Worm (Caenorhabditis elegans): Measurements from ENCODE around the gene clec-37.

The clec-37 gene

ce11 chrV:16831310-16831709, 20.6 kb downstream of the clec-37 start:
- TF ChIP-seq nhr-25 (tag; optimal IDR thresholded peaks at IDR 0.05) (no peak), ceh-82 (tag; optimal IDR thresholded peaks at IDR 0.05) (no peak), peb-1 (tag; optimal IDR thresholded peaks at IDR 0.05) (no peak), lsy-2 (tag; optimal IDR thresholded peaks at IDR 0.05) (no peak), nhr-23 (tag; optimal IDR thresholded peaks at IDR 0.05) (no peak)

DNA sequence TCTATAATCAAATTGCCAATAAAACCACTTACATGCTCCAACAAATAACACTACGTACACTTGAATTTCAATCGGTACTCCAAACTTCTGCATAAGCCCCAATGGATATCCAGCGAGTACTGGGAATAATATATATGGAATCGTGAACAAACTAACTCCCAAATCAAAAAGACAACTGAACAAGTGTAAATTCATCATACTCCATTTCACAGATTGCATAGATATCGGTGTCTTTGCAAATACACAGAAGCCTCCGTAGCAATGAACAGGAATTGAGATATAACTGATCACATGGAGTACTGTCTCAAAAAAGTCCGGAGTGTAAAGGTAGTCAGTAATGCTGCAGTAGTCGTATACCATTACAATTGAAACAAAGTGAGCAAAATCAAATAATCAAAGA, 22.5 kb downstream of the clec-37 start, which contains the start of gene srh-214:
srh-214 (minus strand) TSS at position 360 of the 400 bp plus-strand sequence.
- TF ChIP-seq C34F6.9 (tag; optimal IDR thresholded peaks at IDR 0.05) (no peak), nhr-6 (tag; optimal IDR thresholded peaks at IDR 0.05) (no peak), Y55F3AM.14 (GFP tag; optimal IDR thresholded peaks at IDR 0.05) (no peak), ama-1 (optimal IDR thresholded peaks at IDR 0.05) (no peak), unc-55 (GFP tag; optimal IDR thresholded peaks at IDR 0.05) (no peak), zag-1 (tag; optimal IDR thresholded peaks at IDR 0.05) (no peak), ceh-82 (tag; optimal IDR thresholded peaks at IDR 0.05) (no peak)

DNA sequence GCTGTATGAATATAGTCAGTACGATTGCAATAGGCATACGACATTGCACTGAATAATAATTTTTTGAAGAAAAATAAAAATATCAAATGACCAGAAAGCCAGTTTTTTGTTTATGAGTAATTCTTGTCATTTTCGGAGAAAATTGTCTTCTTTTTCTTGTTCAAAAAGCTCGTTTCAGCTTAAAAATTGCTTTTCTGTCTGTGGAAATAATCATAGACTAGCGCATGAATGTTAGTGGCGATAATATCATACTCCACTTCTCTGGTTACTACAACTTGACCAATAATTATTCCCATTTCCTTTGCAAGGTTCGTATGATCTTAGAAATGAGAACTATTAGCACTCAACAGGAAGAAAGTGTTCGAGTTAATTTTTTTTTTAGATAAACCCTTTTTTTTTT, 24.4 kb downstream of the clec-37 start, which contains the start of gene srh-216:
srh-216 (minus strand) TSS at position 101 of the 400 bp plus-strand sequence.
- TF ChIP-seq sma-3 (GFP tag; optimal IDR thresholded peaks at IDR 0.05): no peak
- TF ChIP-seq alr-1 (tag; optimal IDR thresholded peaks at IDR 0.05): no peak
- TF ChIP-seq unc-62 (GFP tag; optimal IDR thresholded peaks at IDR 0.05): no peak

ce11 chrV:16821270-16821737, 30.6 kb downstream of the clec-37 start, which contains the start of gene T20B3.14:
Gene T20B3.14, minus strand, starts transcription at chrV:16821320.
- peak; percentile 39 for TF ChIP-seq unc-55 (GFP tag; optimal IDR thresholded peaks at IDR 0.05)
- TF ChIP-seq ceh-82 (tag; optimal IDR thresholded peaks at IDR 0.05): no peak

DNA sequence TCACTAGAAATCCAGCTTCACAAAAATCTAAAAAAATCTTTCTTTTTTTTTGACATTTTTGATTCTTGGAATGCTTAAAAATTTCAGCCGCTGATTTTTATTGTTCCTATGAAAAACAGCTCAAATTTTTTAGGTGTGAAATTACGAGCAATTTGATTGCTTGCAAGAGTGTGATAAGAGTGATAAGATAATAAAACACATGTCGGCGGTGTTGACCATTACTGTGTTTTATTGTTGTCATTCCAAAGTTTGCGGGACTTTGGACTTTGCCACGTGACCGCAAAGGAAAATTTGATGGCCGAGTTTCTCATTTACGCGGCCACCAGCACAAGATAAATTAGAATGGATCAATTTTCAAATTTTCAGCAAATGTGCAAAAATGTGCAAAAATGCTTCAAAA, 35.2 kb downstream of the clec-37 start:
- TF ChIP-seq gmeb-1 (tag; optimal IDR thresholded peaks at IDR 0.05): peak; percentile 45
- peak; percentile 42 for TF ChIP-seq fos-1 (tag; optimal IDR thresholded peaks at IDR 0.05)
- peak; percentile 29 for TF ChIP-seq sma-9 (GFP tag; optimal IDR thresholded peaks at IDR 0.05)
- no peak for TF ChIP-seq sma-9 (tag; optimal IDR thresholded peaks at IDR 0.05)
- TF ChIP-seq nhr-77 (tag; optimal IDR thresholded peaks at IDR 0.05): no peak

DNA sequence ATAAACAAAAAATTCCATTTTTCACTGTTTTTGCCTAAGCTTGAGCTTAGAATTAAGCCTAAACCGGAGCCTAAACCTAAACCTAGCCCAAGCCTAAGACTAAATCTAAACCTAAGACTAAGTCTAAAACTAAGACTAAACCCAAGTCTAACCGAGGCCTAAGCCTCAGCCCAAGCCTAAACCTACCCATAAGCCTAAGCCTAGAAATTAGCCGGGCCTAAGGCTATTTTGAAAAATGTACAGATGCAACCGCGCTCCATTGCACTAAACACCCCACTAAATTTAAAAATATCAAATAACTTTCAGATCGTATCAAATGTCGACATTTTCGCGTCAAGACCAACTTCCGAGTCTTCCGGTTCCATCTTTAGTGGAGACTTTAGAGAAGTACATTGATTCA, 36.6 kb downstream of the clec-37 start, which contains the start of gene T20B3.1:
T20B3.1 (plus strand) TSS at position 301 of the 400 bp plus-strand sequence.
- no peak for TF ChIP-seq nhr-77 (tag; optimal IDR thresholded peaks at IDR 0.05)
- TF ChIP-seq unc-62 (GFP tag; optimal IDR thresholded peaks at IDR 0.05): no peak
- no peak for TF ChIP-seq elt-3 (tag; optimal IDR thresholded peaks at IDR 0.05)
- TF ChIP-seq unc-39 (tag; optimal IDR thresholded peaks at IDR 0.05): no peak
- TF ChIP-seq dmd-4 (tag; optimal IDR thresholded peaks at IDR 0.05): no peak
- no peak for TF ChIP-seq nhr-6 (tag; optimal IDR thresholded peaks at IDR 0.05)
- no peak for TF ChIP-seq R02D3.7 (tag; optimal IDR thresholded peaks at IDR 0.05)
- no peak for TF ChIP-seq lsy-2 (tag; optimal IDR thresholded peaks at IDR 0.05)
- TF ChIP-seq alr-1 (tag; optimal IDR thresholded peaks at IDR 0.05): no peak
- TF ChIP-seq unc-55 (GFP tag; optimal IDR thresholded peaks at IDR 0.05): no peak
- no peak for TF ChIP-seq ceh-16 (tag; optimal IDR thresholded peaks at IDR 0.05)
- TF ChIP-seq nhr-11 (tag; optimal IDR thresholded peaks at IDR 0.05): no peak
- TF ChIP-seq mdl-1 (tag; optimal IDR thresholded peaks at IDR 0.05): no peak
- no peak for TF ChIP-seq fos-1 (tag; optimal IDR thresholded peaks at IDR 0.05)
- no peak for TF ChIP-seq nhr-129 (tag; optimal IDR thresholded peaks at IDR 0.05)

ce11 chrV:16814541-16815207, 37.2 kb downstream of the clec-37 start:
- TF ChIP-seq nhr-10 (tag; optimal IDR thresholded peaks at IDR 0.05): no peak
- peak; percentile 48 for TF ChIP-seq nhr-25 (tag; optimal IDR thresholded peaks at IDR 0.05)
- peak; percentile 45 for TF ChIP-seq nhr-21 (tag; optimal IDR thresholded peaks at IDR 0.05)
- peak; percentile 10 for TF ChIP-seq unc-55 (GFP tag; optimal IDR thresholded peaks at IDR 0.05)
- TF ChIP-seq mab-5 (tag; optimal IDR thresholded peaks at IDR 0.05): peak; percentile 42
- peak; percentile 7 for TF ChIP-seq sma-3 (GFP tag; optimal IDR thresholded peaks at IDR 0.05)
- TF ChIP-seq F13H6.1 (tag; optimal IDR thresholded peaks at IDR 0.05): no peak
- no peak for TF ChIP-seq sma-9 (GFP tag; optimal IDR thresholded peaks at IDR 0.05)
- TF ChIP-seq sma-9 (tag; optimal IDR thresholded peaks at IDR 0.05): no peak
